Worm (Caenorhabditis elegans) whole organism, L1 larva: Measurements from ENCODE around the gene F35E8.1.

Experiments used
- Y116A8C.19 ChIP-seq: sonication (generic microtip); optimal IDR thresholded peaks from 2 replicates; lab custom pipeline; 2016; ENCODE audit warnings: missing compliant biosample characterization, missing genetic modification characterization, borderline replicate concordance
- ceh-63 ChIP-seq: fragments of 200-800 bp; sonication (Bioruptor generic); optimal IDR thresholded peaks from 2 replicates; lab custom pipeline; 2018; ENCODE audit warnings: mild to moderate bottlenecking, missing genetic modification characterization, missing compliant biosample characterization
- dpl-1 ChIP-seq, 3 experiments: fragments of 150-350 bp in 2 of 3; sonication (generic microtip) in 1 of 3; optimal IDR thresholded peaks; 2 replicates each; lab custom pipeline; 2014 to 2017; ENCODE audit warnings: missing biosample characterization in 3 of 3, missing genetic modification characterization in 3 of 3, missing genetic modification reagents in 3 of 3
- dsc-1 ChIP-seq: sonication (generic microtip); optimal IDR thresholded peaks from 2 replicates; lab custom pipeline; 2016; ENCODE audit warnings: mild to moderate bottlenecking, missing genetic modification characterization, missing compliant biosample characterization
- egl-13 ChIP-seq: sonication (generic microtip); optimal IDR thresholded peaks from 2 replicates; lab custom pipeline; 2016; ENCODE audit warnings: missing genotype, missing genetic modification reagents, missing genetic modification characterization, missing compliant biosample characterization
- fkh-8 ChIP-seq: sonication (generic microtip); optimal IDR thresholded peaks from 2 replicates; lab custom pipeline; 2016; ENCODE audit warnings: mild to moderate bottlenecking, missing genetic modification characterization, missing compliant biosample characterization
- hlh-17 ChIP-seq: fragments of 200-800 bp; sonication (Bioruptor generic); optimal IDR thresholded peaks from 2 replicates; lab custom pipeline; 2018; ENCODE audit warnings: missing genetic modification characterization, mild to moderate bottlenecking, missing compliant biosample characterization, moderate library complexity, borderline replicate concordance
- hlh-4 ChIP-seq: sonication (generic microtip); optimal IDR thresholded peaks from 2 replicates; lab custom pipeline; 2016; ENCODE audit warnings: mild to moderate bottlenecking, missing genetic modification characterization, missing compliant biosample characterization
- irx-1 ChIP-seq: sonication (generic microtip); optimal IDR thresholded peaks from 2 replicates; lab custom pipeline; 2016; ENCODE audit warnings: missing genetic modification characterization, missing compliant biosample characterization
- lin-15B ChIP-seq: fragments of 150-350 bp; sonication (generic microtip); optimal IDR thresholded peaks from 3 replicates; lab custom pipeline; 2014; ENCODE audit warnings: missing biosample characterization, missing genetic modification characterization
- lir-3 ChIP-seq: sonication (generic microtip); optimal IDR thresholded peaks from 2 replicates; lab custom pipeline; 2016; ENCODE audit warnings: mild to moderate bottlenecking, missing genetic modification characterization, moderate library complexity, missing compliant biosample characterization; ENCODE audit not compliant: poor library complexity
- mdl-1 ChIP-seq, 2 experiments: fragments of 150-350 bp; optimal IDR thresholded peaks; 2 replicates each; lab custom pipeline; 2014 to 2017; ENCODE audit warnings: missing biosample characterization in 2 of 2, missing genetic modification characterization in 2 of 2, inconsistent platforms in 1 of 2
- mef-2 ChIP-seq: fragments of 150-350 bp; optimal IDR thresholded peaks from 2 replicates; lab custom pipeline; 2014; ENCODE audit warnings: missing biosample characterization, missing genetic modification characterization
- nhr-12 ChIP-seq: sonication (generic microtip); optimal IDR thresholded peaks from 2 replicates; lab custom pipeline; 2017; ENCODE audit warnings: missing biosample characterization, missing genetic modification characterization
- nhr-28 ChIP-seq: fragments of 150-350 bp; optimal IDR thresholded peaks from 2 replicates; lab custom pipeline; 2014; ENCODE audit warnings: missing biosample characterization, missing genetic modification characterization
- nhr-47 ChIP-seq: sonication (generic microtip); optimal IDR thresholded peaks from 2 replicates; lab custom pipeline; 2016; ENCODE audit warnings: mild to moderate bottlenecking, missing genetic modification characterization, moderate library complexity, missing compliant biosample characterization
- nhr-71 ChIP-seq: sonication (generic microtip); optimal IDR thresholded peaks from 2 replicates; lab custom pipeline; 2016; ENCODE audit warnings: mild to moderate bottlenecking, missing genetic modification characterization, moderate library complexity, missing compliant biosample characterization
- pqm-1 ChIP-seq: sonication (generic microtip); optimal IDR thresholded peaks from 3 replicates; lab custom pipeline; 2017; ENCODE audit warnings: missing biosample characterization, missing genetic modification characterization
- rnt-1 ChIP-seq: sonication (generic microtip); optimal IDR thresholded peaks from 2 replicates; lab custom pipeline; 2016; ENCODE audit warnings: mild to moderate bottlenecking, missing genetic modification characterization, moderate library complexity, missing compliant biosample characterization
- skn-1 ChIP-seq: fragments of 150-350 bp; optimal IDR thresholded peaks from 2 replicates; lab custom pipeline; 2014; ENCODE audit warnings: missing biosample characterization, missing genetic modification characterization
- snu-23 ChIP-seq: sonication (generic microtip); optimal IDR thresholded peaks from 2 replicates; lab custom pipeline; 2016; ENCODE audit warnings: missing genetic modification characterization, missing compliant biosample characterization
- sptf-1 ChIP-seq: fragments of 150-350 bp; optimal IDR thresholded peaks from 2 replicates; lab custom pipeline; 2014; ENCODE audit warnings: missing biosample characterization, missing genetic modification characterization
- xbp-1 ChIP-seq: sonication (generic microtip); optimal IDR thresholded peaks from 2 replicates; lab custom pipeline; 2016; ENCODE audit warnings: missing genetic modification characterization, missing compliant biosample characterization
- zip-4 ChIP-seq: fragments of 200-800 bp; sonication (Bioruptor generic); optimal IDR thresholded peaks from 2 replicates; lab custom pipeline; 2018; ENCODE audit warnings: mild to moderate bottlenecking, missing genetic modification characterization, moderate library complexity, missing compliant biosample characterization
- ztf-11 ChIP-seq, 2 experiments: sonication (generic microtip); optimal IDR thresholded peaks; 2 replicates each; lab custom pipeline; 2016 to 2017; ENCODE audit warnings: missing genetic modification characterization in 2 of 2, missing biosample characterization in 1 of 2, missing compliant biosample characterization in 1 of 2

Gene F35E8.1

DNA sequence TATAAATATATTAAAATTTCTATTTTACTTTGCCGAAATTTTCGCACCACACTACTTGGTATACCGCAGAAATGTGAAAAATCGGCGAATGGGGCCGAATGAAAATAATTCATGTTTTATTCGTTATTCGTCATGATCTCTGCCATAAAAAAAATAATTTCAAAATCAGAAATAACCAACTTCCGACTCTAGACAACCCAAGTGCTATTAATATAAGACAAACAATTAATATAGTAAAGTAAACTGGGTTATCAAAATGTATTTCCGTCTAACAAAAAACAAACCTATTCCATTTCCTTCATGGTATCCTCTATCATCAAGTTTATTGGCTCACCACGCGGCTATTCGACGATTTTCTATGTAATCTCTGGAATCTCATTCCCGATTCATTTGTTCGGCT is 39.6 kb downstream of the F35E8.1 start, which contains the start of gene srh-293:
Gene srh-293 (plus strand): TSS at position 301 of the 400 bp plus-strand sequence.
- no peak for TF ChIP-seq rnt-1 (tag; lab: Kevin White, UChicago)
- TF ChIP-seq hlh-4 (tag; lab: Kevin White, UChicago) = no peak
- TF ChIP-seq dpl-1 (GFP tag; optimal IDR thresholded peaks at IDR 0.05; lab: Kevin White, UChicago) = no peak
- TF ChIP-seq xbp-1 = no peak
- no peak for TF ChIP-seq ceh-63 (GFP tag; lab: Kevin White, UChicago)
- TF ChIP-seq dsc-1 (tag; lab: Kevin White, UChicago) = no peak

DNA sequence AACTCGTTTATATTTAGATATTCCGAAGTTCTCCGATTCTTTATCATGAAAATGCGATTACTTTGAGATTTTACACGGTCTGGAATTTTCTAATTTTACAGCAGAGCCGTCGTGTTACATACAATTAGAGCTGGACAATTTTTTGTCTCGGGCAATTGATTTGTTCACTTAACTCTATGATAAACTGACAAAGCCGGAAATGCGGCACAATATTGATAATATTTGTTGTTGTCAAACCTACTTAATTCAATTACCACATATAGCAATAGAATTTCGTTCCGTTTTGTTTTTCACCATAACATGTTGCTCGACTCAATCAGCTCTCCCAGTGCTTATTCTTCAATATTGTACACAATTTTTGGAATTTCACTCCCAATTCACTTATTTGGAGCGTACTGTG is 42.4 kb downstream of the F35E8.1 start, which contains the start of gene srh-299:
Gene srh-299 (plus strand): TSS at position 301 of the 400 bp plus-strand sequence.
- no peak for TF ChIP-seq rnt-1 (tag; lab: Kevin White, UChicago)
- no peak for TF ChIP-seq Y116A8C.19 (tag; lab: Kevin White, UChicago)
- TF ChIP-seq pqm-1 = no peak
- TF ChIP-seq hlh-17 (GFP tag; lab: Kevin White, UChicago) = no peak
- TF ChIP-seq nhr-71 (tag; lab: Kevin White, UChicago) = no peak
- no peak for TF ChIP-seq nhr-12 (tag; lab: Kevin White, UChicago)

ce11 chrV:15862599-15862998 is 42.8 kb downstream of the F35E8.1 start, which contains the start of gene srz-12:
TSS of gene srz-12 (minus strand) at chrV:15862699.
- no peak for TF ChIP-seq irx-1 (tag; lab: Kevin White, UChicago)
- no peak for TF ChIP-seq nhr-28 (tag; lab: Kevin White, UChicago)
- no peak for TF ChIP-seq lir-3 (tag; lab: Kevin White, UChicago)
- no peak for TF ChIP-seq nhr-47 (tag; lab: Kevin White, UChicago)
- no peak for TF ChIP-seq ztf-11 (tag; optimal IDR thresholded peaks at IDR 0.05; lab: Kevin White, UChicago)
- no peak for TF ChIP-seq skn-1 (tag; lab: Kevin White, UChicago)
- no peak for TF ChIP-seq zip-4 (GFP tag; lab: Kevin White, UChicago)
- TF ChIP-seq, all 84 proteins: peak for 0

DNA sequence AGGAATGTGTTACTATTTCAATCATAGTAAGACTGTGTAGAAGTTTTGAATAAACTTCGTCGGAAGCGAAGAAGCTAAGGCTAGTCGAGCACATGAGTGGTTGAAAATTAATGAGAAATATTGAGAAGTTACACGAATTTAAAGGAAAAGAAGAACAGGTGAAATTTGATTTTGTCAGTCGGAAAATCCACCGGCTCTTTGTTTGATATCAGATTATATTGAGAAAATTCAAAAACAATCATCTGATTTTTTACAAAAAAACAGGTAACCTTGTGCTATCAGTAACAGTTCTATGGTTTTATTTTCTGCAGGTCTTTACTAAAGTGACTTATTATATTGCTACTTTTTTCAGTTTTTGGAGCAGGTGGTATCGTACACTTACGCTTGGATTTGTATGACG is 47.1 kb downstream of the F35E8.1 start, which contains the start of gene srh-148:
Gene srh-148 (minus strand): TSS at position 101 of the 400 bp plus-strand sequence.
- TF ChIP-seq egl-13 = no peak
- peak; percentile 20 for TF ChIP-seq hlh-4 (tag; lab: Kevin White, UChicago)
- TF ChIP-seq lin-15B (tag; lab: Kevin White, UChicago) = no peak
- no peak for TF ChIP-seq ztf-11 (tag; optimal IDR thresholded peaks at IDR 0.05; lab: Kevin White, UChicago)
- TF ChIP-seq sptf-1 (tag; lab: Kevin White, UChicago) = no peak
- TF ChIP-seq mef-2 (tag; lab: Kevin White, UChicago) = no peak
- no peak for TF ChIP-seq fkh-8
- no peak for TF ChIP-seq snu-23 (GFP tag; lab: Kevin White, UChicago)
- no peak for TF ChIP-seq mdl-1 (tag; optimal IDR thresholded peaks at IDR 0.05; lab: Kevin White, UChicago)
- TF ChIP-seq, all 84 proteins: peak for 1
